Worm (Caenorhabditis elegans) whole organism, L4 larva: ENCODE data around the gene str-19.

Experiments
- mes-2 ChIP-seq: sonication (generic microtip); optimal IDR thresholded peaks from 2 replicates; lab custom pipeline; 2016; ENCODE audit warnings: missing genotype, mild to moderate bottlenecking, missing genetic modification characterization, missing compliant biosample characterization; ENCODE audit not compliant: poor library complexity, severe bottlenecking
- skn-1 ChIP-seq: fragments of 150-350 bp; optimal IDR thresholded peaks from 2 replicates; lab custom pipeline; 2014; ENCODE audit warnings: missing biosample characterization, missing genetic modification characterization

ce11 chrV:15766122-15766594 lies 21.9 kb upstream of the str-19 start, which contains the start of the genes haf-3 and F57A10.2:
- TF ChIP-seq skn-1: no peak
- TF ChIP-seq mes-2 (tag; lab: Kevin White, UChicago): peak; percentile 93
